Fruit fly (Drosophila melanogaster) Kc167 (cell line): ENCODE measurements around the gene CG46467.

Source experiments
- Myc ChIP-seq: fragments of >200 bp; optimal IDR thresholded peaks from 2 replicates; lab custom pipeline; 2017; ENCODE audit warnings: missing external identifiers
- Sin3A ChIP-seq: fragments of >200 bp; optimal IDR thresholded peaks from 2 replicates; lab custom pipeline; 2018; ENCODE audit warnings: missing external identifiers
- h ChIP-seq: fragments of >200 bp; optimal IDR thresholded peaks from 3 replicates; lab custom pipeline; 2018; ENCODE audit warnings: missing external identifiers
- insv ChIP-seq: fragments of >200 bp; optimal IDR thresholded peaks from 3 replicates; lab custom pipeline; 2018; ENCODE audit warnings: missing external identifiers
- psq ChIP-seq: fragments of >200 bp; optimal IDR thresholded peaks from 2 replicates; lab custom pipeline; 2017; ENCODE audit warnings: missing external identifiers
- ttk ChIP-seq: sonication (Bioruptor generic); optimal IDR thresholded peaks from 2 replicates; lab custom pipeline; 2017; ENCODE audit warnings: missing external identifiers

CG46467 gene

dm6 chr3R:9925256-9925655 lies 50.8 kb downstream of the CG46467 start:
- TF ChIP-seq ttk: no peak
- no peak for TF ChIP-seq Sin3A
- TF ChIP-seq Myc: no peak
- TF ChIP-seq insv (lab: Kevin White, UChicago): no peak
- no peak for TF ChIP-seq h (lab: Kevin White, UChicago)
- no peak for TF ChIP-seq psq (lab: Kevin White, UChicago)

- TF ChIP-seq insv (lab: Kevin White, UChicago) (no peak), ttk (no peak), Sin3A (no peak), psq (lab: Kevin White, UChicago) (no peak), h (lab: Kevin White, UChicago) (no peak), Myc (no peak)
Measured at dm6 chr3R:9926856-9927822, 52.7 kb downstream of the CG46467 start.

DNA sequence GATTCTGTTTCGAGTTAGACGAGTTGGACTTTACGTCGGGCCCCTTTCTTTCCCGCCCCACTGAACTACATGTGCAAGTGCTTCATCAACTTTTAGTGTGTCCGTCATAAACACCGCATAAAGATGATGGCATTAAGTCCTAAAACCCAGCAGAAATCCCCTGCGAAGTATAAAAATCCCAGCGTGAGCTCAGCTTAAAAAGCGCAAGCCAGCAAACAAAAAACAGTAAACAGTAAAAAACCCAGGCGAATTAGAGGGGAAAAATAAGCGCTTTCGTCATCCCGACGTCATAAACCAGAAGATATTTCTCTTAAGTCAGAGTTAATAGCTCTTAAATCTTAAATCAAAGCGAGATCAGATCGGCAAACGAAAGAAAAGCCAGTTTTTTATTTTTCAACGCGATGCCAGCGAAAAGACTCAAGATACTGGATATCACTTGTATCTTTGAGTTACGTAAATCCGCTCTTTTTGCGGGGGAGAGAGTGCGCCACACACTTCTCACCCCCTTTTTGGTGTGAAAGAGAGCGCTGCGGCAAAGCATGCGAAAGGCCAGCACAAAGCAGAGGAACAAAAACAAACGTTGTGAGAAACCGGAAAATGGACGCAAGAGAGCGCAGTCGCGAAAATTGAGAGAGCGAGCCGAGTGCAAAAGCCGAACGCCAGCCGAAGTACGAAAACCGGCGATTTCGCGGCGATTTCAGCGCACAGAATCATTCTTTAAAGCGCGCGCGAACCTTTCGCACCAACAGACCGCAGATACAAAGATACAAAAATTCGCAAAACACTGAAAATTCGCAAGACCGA lies 53.9 kb downstream of the CG46467 start:
- TF ChIP-seq insv (lab: Kevin White, UChicago): no peak
- TF ChIP-seq ttk: no peak
- TF ChIP-seq Sin3A: no peak
- no peak for TF ChIP-seq h (lab: Kevin White, UChicago)
- TF ChIP-seq psq (lab: Kevin White, UChicago): peak; percentile 83

- TF ChIP-seq Sin3A: no peak
- no peak for TF ChIP-seq insv (lab: Kevin White, UChicago)
Measured at dm6 chr3R:9929153-9929552, 54.7 kb downstream of the CG46467 start.

- no peak for TF ChIP-seq insv (lab: Kevin White, UChicago)
- no peak for TF ChIP-seq Sin3A
- no peak for TF ChIP-seq psq (lab: Kevin White, UChicago)
- no peak for TF ChIP-seq ttk
- TF ChIP-seq h (lab: Kevin White, UChicago): no peak
- no peak for TF ChIP-seq Myc
Measured at dm6 chr3R:9931155-9931597, 56.7 kb downstream of the CG46467 start.

DNA sequence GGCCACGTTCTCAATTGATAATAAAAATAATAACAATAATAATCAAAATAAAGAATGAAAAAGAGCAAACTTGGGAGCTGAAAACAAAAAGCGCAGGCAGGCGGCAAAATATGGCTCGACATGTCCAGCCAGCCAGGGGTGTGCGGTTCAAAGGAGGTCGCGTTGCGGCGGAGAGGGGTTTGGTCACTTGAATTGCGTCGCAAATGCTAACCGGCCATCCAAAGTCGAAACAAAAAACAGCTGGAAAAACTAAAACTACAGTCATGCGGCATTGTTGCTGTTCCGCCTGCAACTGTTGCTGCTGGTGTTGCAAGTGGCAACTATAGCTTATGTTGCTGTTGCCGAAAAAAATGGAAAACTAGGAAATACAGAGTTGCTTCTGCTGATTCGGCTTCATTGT lies 57.2 kb downstream of the CG46467 start:
- no peak for TF ChIP-seq ttk
- no peak for TF ChIP-seq Sin3A
- no peak for TF ChIP-seq Myc
- no peak for TF ChIP-seq psq (lab: Kevin White, UChicago)
- no peak for TF ChIP-seq insv (lab: Kevin White, UChicago)
- no peak for TF ChIP-seq h (lab: Kevin White, UChicago)

DNA sequence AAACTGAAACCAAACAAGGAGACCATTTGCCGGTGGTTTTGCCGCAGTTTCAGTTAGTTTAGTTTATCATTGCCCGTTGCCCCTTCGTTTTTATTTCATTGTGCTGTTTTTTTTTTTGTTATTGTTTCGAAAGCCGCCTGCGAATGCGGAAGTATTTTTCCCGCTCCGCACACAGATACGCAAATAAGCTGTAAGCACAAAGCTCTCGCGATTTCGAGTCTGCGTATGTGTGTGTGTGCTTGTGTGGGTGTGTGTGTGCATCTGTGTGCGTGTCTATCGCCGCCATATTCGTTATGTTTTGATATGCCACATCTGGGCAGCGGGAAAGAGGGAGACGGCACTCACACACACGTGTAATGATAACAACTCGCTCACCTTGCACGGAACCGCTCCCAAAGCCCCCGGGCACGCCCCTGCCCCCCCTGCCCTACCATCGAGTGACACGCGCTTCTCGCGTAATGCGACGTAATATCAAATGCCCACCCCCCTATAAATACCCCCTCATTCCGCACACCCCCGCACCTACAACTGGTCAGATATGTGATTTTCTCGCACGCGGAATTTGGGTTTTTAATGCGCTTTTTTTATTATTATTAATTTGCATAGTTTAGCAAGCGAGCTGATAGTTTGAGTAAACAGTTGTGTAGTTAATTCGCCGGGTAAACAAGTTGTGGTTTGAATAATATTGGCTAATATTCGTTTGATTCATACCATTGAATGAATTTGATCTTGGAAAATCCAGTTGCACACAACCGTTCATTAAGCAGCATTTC lies 57.9 kb downstream of the CG46467 start:
- TF ChIP-seq Myc: no peak
- TF ChIP-seq h (lab: Kevin White, UChicago): no peak
- no peak for TF ChIP-seq psq (lab: Kevin White, UChicago)
- TF ChIP-seq ttk: no peak
- TF ChIP-seq Sin3A: no peak
- TF ChIP-seq insv (lab: Kevin White, UChicago): no peak

DNA sequence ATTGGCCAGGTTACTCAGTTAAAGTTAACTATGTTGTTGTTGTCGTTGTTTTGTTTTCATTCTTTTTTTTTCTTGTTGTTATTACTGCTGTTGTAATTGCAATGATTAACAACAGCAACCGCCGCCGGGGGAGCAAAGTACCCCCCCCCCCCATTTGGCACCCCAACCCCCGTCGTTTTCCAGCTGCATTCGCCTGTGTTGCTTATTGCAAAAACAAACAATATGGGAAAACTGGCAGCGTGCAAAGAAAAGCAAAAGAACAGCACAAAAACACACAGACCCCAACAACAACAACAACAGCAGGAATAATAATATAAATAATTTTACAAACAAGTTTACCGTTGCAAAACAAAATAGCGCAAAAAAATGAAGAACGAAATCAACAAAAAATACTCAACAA lies 58.9 kb downstream of the CG46467 start:
- no peak for TF ChIP-seq Sin3A
- no peak for TF ChIP-seq ttk
- no peak for TF ChIP-seq psq (lab: Kevin White, UChicago)
- no peak for TF ChIP-seq h (lab: Kevin White, UChicago)
- TF ChIP-seq insv (lab: Kevin White, UChicago): no peak
- no peak for TF ChIP-seq Myc

- TF ChIP-seq Myc (no peak), Sin3A (no peak), psq (lab: Kevin White, UChicago) (no peak), insv (lab: Kevin White, UChicago) (no peak), h (lab: Kevin White, UChicago) (no peak), ttk (no peak)
Measured at dm6 chr3R:9933956-9934733, 59.7 kb downstream of the CG46467 start.

- no peak for TF ChIP-seq psq (lab: Kevin White, UChicago)
- no peak for TF ChIP-seq insv (lab: Kevin White, UChicago)
- no peak for TF ChIP-seq h (lab: Kevin White, UChicago)
- no peak for TF ChIP-seq ttk
- TF ChIP-seq Sin3A: no peak
- TF ChIP-seq Myc: no peak
Measured at dm6 chr3R:9934863-9935262, 60.4 kb downstream of the CG46467 start.

- TF ChIP-seq psq (lab: Kevin White, UChicago): no peak
- no peak for TF ChIP-seq insv (lab: Kevin White, UChicago)
- no peak for TF ChIP-seq Myc
- TF ChIP-seq h (lab: Kevin White, UChicago): no peak
Measured at dm6 chr3R:9937176-9937575, 62.7 kb downstream of the CG46467 start.
